Fruit fly (Drosophila melanogaster): ENCODE results near the gene Ir68a.

dm6 chr3L:11258392-11258791 is 22.4 kb upstream of the Ir68a start:
- TF ChIP-seq ato (GFP tag; IDR thresholded peaks at IDR 0.05; ENCODE audit: partially characterized antibody): no peak
- TF ChIP-seq CG34422 (GFP tag; IDR thresholded peaks at IDR 0.05): no peak
- no peak for TF ChIP-seq sob (GFP tag; IDR thresholded peaks at IDR 0.05)
- peak; percentile 51 for TF ChIP-seq CHES-1-like (GFP tag; optimal IDR thresholded peaks at IDR 0.05)
- peak; percentile 22 for TF ChIP-seq CG4854 (GFP tag; optimal IDR thresholded peaks at IDR 0.05)
- TF ChIP-seq Lpt (GFP tag; optimal IDR thresholded peaks at IDR 0.05): no peak
- TF ChIP-seq CG2202 (tag; optimal IDR thresholded peaks at IDR 0.05): no peak
- no peak for TF ChIP-seq CG13287 (GFP tag; IDR thresholded peaks at IDR 0.05; ENCODE audit: partially characterized antibody)
- TF ChIP-seq Atf6 (GFP tag; IDR thresholded peaks at IDR 0.05): peak; percentile 46; the same call in 1 of the 2 replicates
- TF ChIP-seq Ssrp (tag; optimal IDR thresholded peaks at IDR 0.05): no peak
- no peak for TF ChIP-seq Fer2 (tag; optimal IDR thresholded peaks at IDR 0.05)

Data from whole organism, embryonic.